Worm (Caenorhabditis elegans) whole organism, late embryonic: ENCODE data around the gene F21C10.6.

ENCODE experiments used
- C08G9.2 ChIP-seq: sonication (generic microtip); optimal IDR thresholded peaks from 2 replicates; lab custom pipeline; 2016; ENCODE audit warnings: mild to moderate bottlenecking, missing genetic modification characterization, moderate library complexity, missing compliant biosample characterization
- F13H6.1 ChIP-seq: sonication (generic microtip); optimal IDR thresholded peaks from 2 replicates; lab custom pipeline; 2016; ENCODE audit warnings: missing genetic modification characterization, missing compliant biosample characterization
- K02D7.2 ChIP-seq: sonication (generic microtip); optimal IDR thresholded peaks from 2 replicates; lab custom pipeline; 2017; ENCODE audit warnings: mild to moderate bottlenecking, missing genetic modification characterization, missing compliant biosample characterization
- K09A11.1 ChIP-seq: sonication (generic microtip); optimal IDR thresholded peaks from 2 replicates; lab custom pipeline; 2017; ENCODE audit warnings: antibody characterized with exemption, mild to moderate bottlenecking, missing genetic modification characterization, missing compliant biosample characterization; ENCODE audit not compliant: insufficient read depth
- T23F11.4 ChIP-seq: fragments of 200-800 bp; sonication (Bioruptor generic); optimal IDR thresholded peaks from 2 replicates; lab custom pipeline; 2018; ENCODE audit warnings: mild to moderate bottlenecking, missing genetic modification characterization, missing compliant biosample characterization
- ama-1 ChIP-seq: fragments of 150-350 bp; optimal IDR thresholded peaks from 2 replicates; lab custom pipeline; 2014
- ceh-18 ChIP-seq: sonication (generic microtip); optimal IDR thresholded peaks from 2 replicates; lab custom pipeline; 2016; ENCODE audit warnings: missing genetic modification characterization, missing compliant biosample characterization
- ceh-22 ChIP-seq: sonication (generic microtip); optimal IDR thresholded peaks from 2 replicates; lab custom pipeline; 2017; ENCODE audit warnings: missing biosample characterization, missing genetic modification characterization
- ceh-24 ChIP-seq: sonication (generic microtip); optimal IDR thresholded peaks from 2 replicates; lab custom pipeline; 2016; ENCODE audit warnings: mild to moderate bottlenecking, missing genetic modification characterization, missing compliant biosample characterization
- ceh-45 ChIP-seq: fragments of 200-800 bp; sonication (Bioruptor generic); IDR thresholded peaks from 2 replicates; pipeline ENCODE4 v1.3.6; 2022; ENCODE audit warnings: missing genetic modification reagents, missing genetic modification characterization, missing compliant biosample characterization
- che-1 ChIP-seq: sonication (generic microtip); optimal IDR thresholded peaks from 2 replicates; lab custom pipeline; 2016; ENCODE audit warnings: mild to moderate bottlenecking, missing genetic modification characterization, missing compliant biosample characterization
- dmd-4 ChIP-seq: sonication (generic microtip); optimal IDR thresholded peaks from 2 replicates; lab custom pipeline; 2016; ENCODE audit warnings: borderline replicate concordance, missing genetic modification characterization, missing compliant biosample characterization
- dve-1 ChIP-seq: sonication (generic microtip); optimal IDR thresholded peaks from 2 replicates; lab custom pipeline; 2017; ENCODE audit warnings: antibody characterized with exemption, mild to moderate bottlenecking, missing genetic modification characterization, missing compliant biosample characterization
- elt-2 ChIP-seq: sonication (generic microtip); optimal IDR thresholded peaks from 2 replicates; lab custom pipeline; 2016; ENCODE audit warnings: missing genetic modification reagents, missing genetic modification characterization, missing compliant biosample characterization
- elt-4 ChIP-seq: sonication (generic microtip); optimal IDR thresholded peaks from 2 replicates; lab custom pipeline; 2016; ENCODE audit warnings: missing genetic modification characterization, missing compliant biosample characterization
- eyg-1 ChIP-seq: sonication (generic microtip); optimal IDR thresholded peaks from 2 replicates; lab custom pipeline; 2016; ENCODE audit warnings: missing genotype, missing genetic modification characterization, missing compliant biosample characterization
- hlh-13 ChIP-seq: fragments of 200-800 bp; sonication (Bioruptor generic); optimal IDR thresholded peaks from 2 replicates; lab custom pipeline; 2018; ENCODE audit warnings: mild to moderate bottlenecking, missing genetic modification characterization, missing compliant biosample characterization
- hlh-15 ChIP-seq: sonication (generic microtip); optimal IDR thresholded peaks from 2 replicates; lab custom pipeline; 2016; ENCODE audit warnings: missing genetic modification characterization, missing compliant biosample characterization
- hlh-6 ChIP-seq: sonication (generic microtip); optimal IDR thresholded peaks from 2 replicates; lab custom pipeline; 2016; ENCODE audit warnings: missing genotype, missing genetic modification characterization, missing compliant biosample characterization
- lim-6 ChIP-seq: sonication (generic microtip); optimal IDR thresholded peaks from 2 replicates; lab custom pipeline; 2016; ENCODE audit warnings: missing genetic modification characterization, missing compliant biosample characterization
- lin-11 ChIP-seq: fragments of 200-800 bp; sonication (Bioruptor generic); optimal IDR thresholded peaks from 2 replicates; lab custom pipeline; 2018; ENCODE audit warnings: mild to moderate bottlenecking, missing genetic modification characterization, missing compliant biosample characterization
- madf-2 ChIP-seq: sonication (generic microtip); optimal IDR thresholded peaks from 2 replicates; lab custom pipeline; 2017; ENCODE audit warnings: missing genetic modification characterization, missing compliant biosample characterization
- nhr-11 ChIP-seq: fragments of 150-350 bp; optimal IDR thresholded peaks from 2 replicates; lab custom pipeline; 2014; ENCODE audit warnings: missing biosample characterization, missing genetic modification characterization
- npax-4 ChIP-seq: sonication (generic microtip); optimal IDR thresholded peaks from 2 replicates; lab custom pipeline; 2016; ENCODE audit warnings: missing genetic modification characterization, missing compliant biosample characterization
- pag-3 ChIP-seq: sonication (generic microtip); optimal IDR thresholded peaks from 2 replicates; lab custom pipeline; 2016; ENCODE audit warnings: missing compliant biosample characterization, missing genetic modification characterization, borderline replicate concordance
- pat-9 ChIP-seq: fragments of 200-800 bp; sonication (Bioruptor generic); optimal IDR thresholded peaks from 2 replicates; lab custom pipeline; 2018; ENCODE audit warnings: mild to moderate bottlenecking, missing genetic modification characterization, moderate library complexity, missing compliant biosample characterization
- sdc-2 ChIP-seq: sonication (generic microtip); optimal IDR thresholded peaks from 2 replicates; lab custom pipeline; 2016; ENCODE audit warnings: missing genotype, missing genetic modification characterization, missing compliant biosample characterization
- sox-2 ChIP-seq: fragments of 200-800 bp; sonication (Bioruptor generic); IDR thresholded peaks from 2 replicates; pipeline ENCODE4 v1.3.6; 2022; ENCODE audit warnings: missing genetic modification reagents, missing genetic modification characterization, missing compliant biosample characterization
- syd-9 ChIP-seq: sonication (generic microtip); optimal IDR thresholded peaks from 2 replicates; lab custom pipeline; 2016; ENCODE audit warnings: mild to moderate bottlenecking, missing genetic modification characterization, moderate library complexity, missing compliant biosample characterization
- unc-42 ChIP-seq: sonication (generic microtip); optimal IDR thresholded peaks from 2 replicates; lab custom pipeline; 2016; ENCODE audit warnings: missing genotype, missing genetic modification characterization, missing compliant biosample characterization

F21C10.6 gene

DNA sequence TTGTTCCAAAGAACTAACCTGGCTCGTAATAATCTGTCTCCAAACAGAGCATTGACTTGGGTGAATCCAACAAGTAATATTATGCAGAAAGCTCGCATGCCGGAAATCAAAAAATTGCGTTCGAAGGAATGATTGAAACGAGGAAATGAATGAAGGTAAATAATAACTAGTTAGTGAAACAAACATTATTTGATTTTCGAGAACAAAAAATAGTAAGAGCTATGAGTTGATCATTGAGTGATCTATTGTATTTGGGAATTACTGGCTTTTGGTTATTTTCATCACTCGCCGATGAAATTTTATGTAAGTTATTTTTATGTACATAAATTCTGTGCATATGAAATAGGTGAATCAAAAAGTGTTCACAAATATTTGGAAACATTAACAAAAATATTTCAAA, 30.5 kb downstream of the F21C10.6 start, which contains the start of gene B0222.5:
B0222.5 (minus strand) TSS at position 101 of the 400 bp plus-strand sequence.
- TF ChIP-seq nhr-11 = no peak
- TF ChIP-seq lim-6 (tag; lab: Kevin White, UChicago) = no peak
- no peak for TF ChIP-seq hlh-13 (GFP tag; lab: Kevin White, UChicago)
- no peak for TF ChIP-seq pag-3 (tag; lab: Kevin White, UChicago)
- TF ChIP-seq ceh-24 (tag; lab: Kevin White, UChicago) = no peak
- TF ChIP-seq ama-1 (lab: Kevin White, UChicago) = no peak
- no peak for TF ChIP-seq C08G9.2 (tag; lab: Kevin White, UChicago)
- TF ChIP-seq elt-2 (tag; lab: Kevin White, UChicago) = no peak
- no peak for TF ChIP-seq hlh-6 (tag; lab: Kevin White, UChicago)
- no peak for TF ChIP-seq lin-11 (tag; lab: Kevin White, UChicago)
- TF ChIP-seq syd-9 (tag; lab: Kevin White, UChicago) = no peak
- no peak for TF ChIP-seq che-1 (tag; lab: Kevin White, UChicago)
- TF ChIP-seq pat-9 (tag; lab: Kevin White, UChicago) = no peak
- no peak for TF ChIP-seq dve-1 (tag; lab: Kevin White, UChicago)
- no peak for TF ChIP-seq sox-2 (GFP tag; lab: Robert Waterston, UW)
- no peak for TF ChIP-seq madf-2
- TF ChIP-seq, all 69 proteins: peak for 0

DNA sequence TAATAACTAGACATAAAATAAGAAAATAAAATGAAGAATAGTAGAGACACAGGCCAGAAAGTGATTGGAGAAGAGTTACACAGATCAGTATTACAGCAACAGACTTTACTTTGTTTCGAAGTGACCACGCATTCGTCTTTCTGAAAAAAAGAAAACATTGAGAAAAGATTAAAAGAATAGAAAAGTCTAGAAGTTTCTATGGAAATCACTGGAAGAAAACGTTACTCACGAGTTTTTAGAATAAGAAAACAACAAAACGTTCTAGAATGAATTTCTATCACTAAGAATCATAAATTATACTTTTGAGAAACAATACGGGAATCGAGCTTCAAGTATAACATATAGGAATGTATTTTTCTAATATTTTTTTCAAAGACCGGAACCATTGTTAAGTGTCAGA, 31.3 kb downstream of the F21C10.6 start:
- TF ChIP-seq ceh-22 (tag; lab: Kevin White, UChicago) = no peak
- TF ChIP-seq dmd-4 = no peak
- TF ChIP-seq ceh-18 (tag; lab: Kevin White, UChicago) = no peak
- TF ChIP-seq K09A11.1 = no peak
- no peak for TF ChIP-seq elt-4 (tag; lab: Kevin White, UChicago)
- TF ChIP-seq ceh-45 (GFP tag; lab: Robert Waterston, UW) = no peak

DNA sequence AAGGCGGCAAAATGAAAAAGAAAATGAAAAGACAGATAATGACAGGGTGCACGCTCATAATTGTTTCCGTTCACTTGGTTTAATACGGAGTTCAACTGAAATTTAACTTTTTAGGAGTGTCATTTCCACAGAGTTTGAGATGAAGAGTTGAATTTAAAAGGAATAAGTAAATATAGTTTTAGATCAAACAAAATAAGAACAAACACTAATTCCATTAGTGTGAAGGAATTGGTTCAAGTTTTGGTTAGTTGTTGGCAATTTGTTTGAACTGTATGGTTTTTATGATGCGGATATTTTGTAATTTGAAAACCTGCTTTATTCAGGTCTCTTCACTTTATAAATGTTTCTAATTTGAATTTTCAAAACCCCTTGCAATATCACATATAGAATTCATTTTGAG, 32.4 kb downstream of the F21C10.6 start, which contains the start of gene B0222.15:
B0222.15 (minus strand) TSS at position 101 of the 400 bp plus-strand sequence.
- TF ChIP-seq K02D7.2 (tag; lab: Kevin White, UChicago) (no peak), T23F11.4 (no peak), lin-11 (tag; lab: Kevin White, UChicago) (no peak), madf-2 (no peak), sox-2 (GFP tag; lab: Robert Waterston, UW) (no peak), ceh-22 (tag; lab: Kevin White, UChicago) (no peak), F13H6.1 (no peak), nhr-11 (no peak), hlh-15 (tag; lab: Kevin White, UChicago) (no peak), che-1 (tag; lab: Kevin White, UChicago) (no peak), npax-4 (tag; lab: Kevin White, UChicago) (no peak)

DNA sequence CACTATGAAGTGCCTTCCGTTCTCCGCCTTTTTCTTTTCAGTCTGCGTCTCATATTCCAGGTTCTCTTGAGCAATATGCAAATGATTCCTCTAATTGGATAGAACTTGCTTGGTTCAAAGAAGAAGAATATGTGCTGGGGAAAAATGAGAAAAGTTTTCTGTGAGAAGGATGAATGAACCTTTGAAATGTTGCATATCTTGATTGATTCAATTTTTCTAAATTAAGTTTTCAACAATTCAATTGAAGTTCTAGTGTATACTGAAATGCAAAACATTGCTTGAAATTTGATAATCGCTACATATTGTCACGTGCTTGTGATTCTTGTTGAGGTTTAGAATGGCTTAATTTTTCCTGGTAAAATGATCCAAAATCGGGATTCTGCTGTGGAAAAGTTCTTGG, 33.3 kb downstream of the F21C10.6 start:
- TF ChIP-seq sdc-2 (tag; lab: Kevin White, UChicago) = no peak
- TF ChIP-seq unc-42 = peak; percentile 93
- TF ChIP-seq, all 69 proteins: peak for 1

DNA sequence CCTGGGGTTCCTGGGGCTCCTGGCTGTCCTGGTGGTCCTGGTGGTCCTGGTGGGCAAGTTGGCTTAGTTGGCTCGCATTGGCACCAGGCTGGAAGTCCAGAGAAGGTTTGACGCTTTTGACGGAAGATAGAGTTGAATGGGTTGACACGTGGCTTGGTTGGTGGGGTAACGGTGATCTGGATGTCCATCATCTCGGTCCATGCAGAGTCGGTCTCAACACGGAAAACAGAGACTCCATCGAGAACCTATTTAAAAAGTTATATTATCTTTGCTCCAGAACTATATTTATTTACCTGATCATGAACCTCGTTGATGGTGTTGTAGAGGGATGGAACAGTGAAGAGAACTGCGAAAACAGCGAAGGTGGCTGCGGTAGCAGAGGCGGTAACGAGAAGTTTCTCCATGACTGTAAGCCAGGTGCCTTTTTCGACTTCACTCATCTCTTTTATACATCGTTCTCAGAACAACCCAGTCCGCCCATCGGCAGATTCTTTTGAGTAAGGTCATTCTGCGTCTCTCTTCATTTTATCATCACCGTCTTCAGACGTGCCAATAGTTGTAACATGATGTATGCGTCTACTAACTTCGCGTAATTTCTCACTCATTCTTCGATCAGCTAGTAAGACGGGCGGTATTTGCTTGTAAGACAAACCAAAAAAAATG, 36.1 kb downstream of the F21C10.6 start, which contains the start of gene col-144:
col-144 (minus strand) TSS at position 419 of the 663 bp plus-strand sequence.
- TF ChIP-seq eyg-1 (tag; lab: Kevin White, UChicago) = no peak
- no peak for TF ChIP-seq npax-4 (tag; lab: Kevin White, UChicago)
- no peak for TF ChIP-seq elt-2 (tag; lab: Kevin White, UChicago)
- TF ChIP-seq dmd-4 = no peak
- no peak for TF ChIP-seq sox-2 (GFP tag; lab: Robert Waterston, UW)
- no peak for TF ChIP-seq ceh-24 (tag; lab: Kevin White, UChicago)
